Fruit fly (Drosophila melanogaster): ENCODE measurements around the gene mtTFB1.

The mtTFB1 gene

dm6 chr3L:11683819-11684521 is 24.8 kb upstream of the mtTFB1 start, which contains the start of gene Sugb (continued):
- TF ChIP-seq hkb (optimal IDR thresholded peaks at IDR 0.05) (no peak), hkb (GFP tag; IDR thresholded peaks at IDR 0.05) (peak; percentile 54), fd3F (GFP tag; optimal IDR thresholded peaks at IDR 0.05) (peak; percentile 55), Hmr (GFP tag; optimal IDR thresholded peaks at IDR 0.05) (peak; percentile 71), CG30403 (GFP tag; optimal IDR thresholded peaks at IDR 0.05) (peak; percentile 79), CG7745 (tag; optimal IDR thresholded peaks at IDR 0.05) (no peak), fru (optimal IDR thresholded peaks at IDR 0.05) (no peak), Side (GFP tag; optimal IDR thresholded peaks at IDR 0.05) (peak; percentile 46), CkIIα-i1 (GFP tag; IDR thresholded peaks at IDR 0.05) (no peak), rib (GFP tag; IDR thresholded peaks at IDR 0.05) (peak; percentile 63), trem (tag; optimal IDR thresholded peaks at IDR 0.05) (peak; percentile 39), maf-S (GFP tag; optimal IDR thresholded peaks at IDR 0.05) (peak; percentile 54), Atf3 (GFP tag; optimal IDR thresholded peaks at IDR 0.05) (peak; percentile 5), crc (GFP tag; optimal IDR thresholded peaks at IDR 0.05) (peak; percentile 38), CG17328 (GFP tag; IDR thresholded peaks at IDR 0.05) (peak; percentile 62), lab (GFP tag; optimal IDR thresholded peaks at IDR 0.05) (peak; percentile 77), CG30020 (tag; optimal IDR thresholded peaks at IDR 0.05) (no peak), CG17385 (GFP tag; optimal IDR thresholded peaks at IDR 0.05) (peak; percentile 61), nau (GFP tag; optimal IDR thresholded peaks at IDR 0.05) (peak; percentile 44), Dll (GFP tag; IDR thresholded peaks at IDR 0.05; ENCODE audit: partially characterized antibody) (peak; percentile 84), insv (GFP tag; optimal IDR thresholded peaks at IDR 0.05) (peak in 1 of 2 experiments; percentile 74), MESR4 (GFP tag; optimal IDR thresholded peaks at IDR 0.05) (peak; percentile 10), pita (GFP tag; optimal IDR thresholded peaks at IDR 0.05) (no peak), exex (tag; optimal IDR thresholded peaks at IDR 0.05) (peak; percentile 79), salm (tag; optimal IDR thresholded peaks at IDR 0.05) (peak; percentile 26), GATAe (GFP tag; conservative IDR thresholded peaks at IDR 0.05) (no peak; the same call in 1 of the 2 replicates), repo (GFP tag; optimal IDR thresholded peaks at IDR 0.05) (no peak), CG31224 (GFP tag; IDR thresholded peaks at IDR 0.05) (no peak), CG14860 (GFP tag; IDR thresholded peaks at IDR 0.05; ENCODE audit: partially characterized antibody) (peak; percentile 56; the same call in 2 of the 3 replicates), fd96Cb (tag; optimal IDR thresholded peaks at IDR 0.05) (no peak), row (GFP tag; IDR thresholded peaks at IDR 0.05) (peak; percentile 83), pan (optimal IDR thresholded peaks at IDR 0.05) (no peak), pan (GFP tag; optimal IDR thresholded peaks at IDR 0.05 in 1 of 2, IDR thresholded peaks at IDR 0.05 in 1 of 2) (peak in 1 of 2 experiments; percentile 53), Myb (GFP tag; optimal IDR thresholded peaks at IDR 0.05) (peak; percentile 41), ato (GFP tag; IDR thresholded peaks at IDR 0.05; ENCODE audit: partially characterized antibody) (no peak), HLH4C (GFP tag; IDR thresholded peaks at IDR 0.05; ENCODE audit: partially characterized antibody) (no peak; the same call in 2 of the 3 replicates), ssp (GFP tag; IDR thresholded peaks at IDR 0.05) (0 out of 2 replicates have a peak, but pooled peaks have one; percentile 12), CG7987 (GFP tag; optimal IDR thresholded peaks at IDR 0.05) (peak; percentile 66), mld (GFP tag; IDR thresholded peaks at IDR 0.05; ENCODE audit: partially characterized antibody) (no peak), Sin3A (optimal IDR thresholded peaks at IDR 0.05) (no peak), CG3065 (GFP tag; optimal IDR thresholded peaks at IDR 0.05) (no peak), NC2α (GFP tag; optimal IDR thresholded peaks at IDR 0.05) (no peak), CG18262 (tag; optimal IDR thresholded peaks at IDR 0.05) (peak; percentile 24), Dek (tag; optimal IDR thresholded peaks at IDR 0.05) (peak; percentile 57), CG12659 (GFP tag; optimal IDR thresholded peaks at IDR 0.05) (peak; percentile 65), CG33557 (GFP tag; optimal IDR thresholded peaks at IDR 0.05) (peak; percentile 4), Mes4 (GFP tag; optimal IDR thresholded peaks at IDR 0.05) (peak; percentile 48), CG11504 (tag; optimal IDR thresholded peaks at IDR 0.05) (peak; percentile 66), Atf6 (GFP tag; IDR thresholded peaks at IDR 0.05) (peak; percentile 66; the same call in 1 of the 2 replicates), Hr39 (optimal IDR thresholded peaks at IDR 0.05) (no peak)

Measured in whole organism, embryonic.